Worm (Caenorhabditis elegans) whole organism, early embryonic: ENCODE results near the gene F41E6.5.

Experiments used
- B0310.2 ChIP-seq: sonication (generic microtip); optimal IDR thresholded peaks from 2 replicates; lab custom pipeline; 2016; ENCODE audit warnings: mild to moderate bottlenecking, missing genetic modification characterization, missing compliant biosample characterization
- F13C5.2 ChIP-seq: sonication (generic microtip); optimal IDR thresholded peaks from 2 replicates; lab custom pipeline; 2017; ENCODE audit warnings: mild to moderate bottlenecking, missing genetic modification characterization, inconsistent platforms, missing compliant biosample characterization
- ama-1 ChIP-seq: fragments of 150-350 bp; optimal IDR thresholded peaks from 2 replicates; lab custom pipeline; 2014
- ceh-13 ChIP-seq: fragments of 200-800 bp; sonication (Bioruptor generic); optimal IDR thresholded peaks from 2 replicates; lab custom pipeline; 2018; ENCODE audit warnings: mild to moderate bottlenecking, missing genetic modification characterization, missing compliant biosample characterization

DNA sequence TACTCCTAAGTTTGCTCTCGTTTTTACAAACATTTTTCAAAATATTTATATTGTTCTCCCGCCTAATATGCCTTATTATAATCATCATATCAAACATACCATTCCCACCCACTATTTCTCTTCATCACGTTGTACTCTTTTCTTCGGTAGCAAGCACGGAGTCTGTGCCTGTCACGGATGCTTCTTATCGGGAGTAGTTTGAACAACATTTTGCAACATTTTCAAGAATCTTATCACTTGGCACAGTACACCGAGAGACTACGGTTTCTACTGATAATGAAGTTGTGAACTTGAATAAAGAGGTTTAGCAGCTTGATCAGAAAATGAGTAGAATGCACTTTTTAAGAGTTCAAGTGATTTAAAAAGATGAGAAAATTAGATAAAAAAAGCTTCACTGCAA lies 45.0 kb downstream of the F41E6.5 start:
- no peak for TF ChIP-seq ama-1 (lab: Kevin White, UChicago)
- TF ChIP-seq B0310.2: no peak
- no peak for TF ChIP-seq ceh-13
- TF ChIP-seq F13C5.2: no peak
